Fruit fly (Drosophila melanogaster): ENCODE data around the gene CG31689.

Gene CG31689

dm6 chr2L:2750337-2751084, 25.0 kb downstream of the CG31689 start (continued):
- peak; percentile 48 for TF ChIP-seq CG8388 (GFP tag; optimal IDR thresholded peaks at IDR 0.05)
- TF ChIP-seq chinmo (GFP tag; IDR thresholded peaks at IDR 0.05; ENCODE audit: partially characterized antibody) = no peak
- TF ChIP-seq zf30C (GFP tag; optimal IDR thresholded peaks at IDR 0.05) = peak; percentile 96
- TF ChIP-seq nmo (GFP tag; optimal IDR thresholded peaks at IDR 0.05) = peak; percentile 85
- TF ChIP-seq CG17802 (tag; optimal IDR thresholded peaks at IDR 0.05) = peak; percentile 32
- TF ChIP-seq CG10274 (GFP tag; optimal IDR thresholded peaks at IDR 0.05) = peak; percentile 99
- TF ChIP-seq Opbp (GFP tag; IDR thresholded peaks at IDR 0.05; ENCODE audit: partially characterized antibody) = no peak
- peak; percentile 62 for TF ChIP-seq emc (GFP tag; optimal IDR thresholded peaks at IDR 0.05)
- TF ChIP-seq CG17829 (tag; optimal IDR thresholded peaks at IDR 0.05) = peak; percentile 83
- TF ChIP-seq CG31441 (GFP tag; IDR thresholded peaks at IDR 0.05) = no peak
- no peak for TF ChIP-seq al (GFP tag; IDR thresholded peaks at IDR 0.05)
- TF ChIP-seq CG15601 (tag; optimal IDR thresholded peaks at IDR 0.05) = peak; percentile 68
- no peak for TF ChIP-seq mld (GFP tag; IDR thresholded peaks at IDR 0.05; ENCODE audit: partially characterized antibody)
- TF ChIP-seq CG31365 (tag; optimal IDR thresholded peaks at IDR 0.05) = peak; percentile 79
- peak; percentile 74 for TF ChIP-seq az2 (GFP tag; optimal IDR thresholded peaks at IDR 0.05)
- TF ChIP-seq CG4282 (GFP tag; optimal IDR thresholded peaks at IDR 0.05) = peak; percentile 60
- TF ChIP-seq CrebB (tag; optimal IDR thresholded peaks at IDR 0.05) = peak; percentile 77
- peak; percentile 77 for TF ChIP-seq Atf3 (GFP tag; optimal IDR thresholded peaks at IDR 0.05)
- TF ChIP-seq Neu2 (GFP tag; optimal IDR thresholded peaks at IDR 0.05; ENCODE audit: borderline replicate concordance) = peak; percentile 0
- TF ChIP-seq CHES-1-like (GFP tag; optimal IDR thresholded peaks at IDR 0.05) = peak; percentile 64
- TF ChIP-seq otp (GFP tag; IDR thresholded peaks at IDR 0.05) = no peak
- TF ChIP-seq CG30403 (GFP tag; optimal IDR thresholded peaks at IDR 0.05) = peak; percentile 78
- peak; percentile 69 for TF ChIP-seq Usf (GFP tag; optimal IDR thresholded peaks at IDR 0.05)
- TF ChIP-seq H2.0 (GFP tag; IDR thresholded peaks at IDR 0.05) = no peak
- TF ChIP-seq CG14860 (GFP tag; IDR thresholded peaks at IDR 0.05; ENCODE audit: partially characterized antibody) = no peak
- no peak for TF ChIP-seq CG16779 (GFP tag; IDR thresholded peaks at IDR 0.05)
- TF ChIP-seq dpn (GFP tag; optimal IDR thresholded peaks at IDR 0.05) = peak; percentile 85 to 87
- peak; percentile 67 for TF ChIP-seq Asciz (GFP tag; optimal IDR thresholded peaks at IDR 0.05)
- peak; percentile 33 for TF ChIP-seq CG33557 (GFP tag; optimal IDR thresholded peaks at IDR 0.05)
- TF ChIP-seq pzg (GFP tag; optimal IDR thresholded peaks at IDR 0.05) = peak; percentile 22
- no peak for TF ChIP-seq cg (GFP tag; optimal IDR thresholded peaks at IDR 0.05)
- TF ChIP-seq CG10565 (GFP tag; optimal IDR thresholded peaks at IDR 0.05) = no peak
- TF ChIP-seq Jarid2 (GFP tag; optimal IDR thresholded peaks at IDR 0.05) = peak; percentile 64
- peak; percentile 20 for TF ChIP-seq CG6254 (GFP tag; optimal IDR thresholded peaks at IDR 0.05)
- TF ChIP-seq HHEX (GFP tag; optimal IDR thresholded peaks at IDR 0.05) = peak; percentile 86
- peak; percentile 84 for TF ChIP-seq CG7556 (GFP tag; optimal IDR thresholded peaks at IDR 0.05)
- TF ChIP-seq CG1602 (GFP tag; optimal IDR thresholded peaks at IDR 0.05) = peak; percentile 64
- no peak for TF ChIP-seq NFAT (GFP tag; IDR thresholded peaks at IDR 0.05)
- TF ChIP-seq CG6654 (GFP tag; optimal IDR thresholded peaks at IDR 0.05) = peak; percentile 56
- peak; percentile 86 for TF ChIP-seq CG7987 (GFP tag; optimal IDR thresholded peaks at IDR 0.05)
- no peak for TF ChIP-seq bbx (GFP tag; IDR thresholded peaks at IDR 0.05; ENCODE audit: partially characterized antibody)
- no peak for TF ChIP-seq GATAe (GFP tag; conservative IDR thresholded peaks at IDR 0.05)
- peak; percentile 83 for TF ChIP-seq phol (tag; optimal IDR thresholded peaks at IDR 0.05)
- TF ChIP-seq CG7928 (GFP tag; optimal IDR thresholded peaks at IDR 0.05) = peak; percentile 61
- TF ChIP-seq CG12769 (tag; optimal IDR thresholded peaks at IDR 0.05) = peak; percentile 92
- peak; percentile 90 for TF ChIP-seq CG13624 (GFP tag; optimal IDR thresholded peaks at IDR 0.05)
- TF ChIP-seq Oli (tag; optimal IDR thresholded peaks at IDR 0.05) = peak; percentile 78
- peak; percentile 91 for TF ChIP-seq CG2678 (tag; optimal IDR thresholded peaks at IDR 0.05)

Measured in whole organism, embryonic.